Worm (Caenorhabditis elegans): ENCODE data around the gene ZK105.12.

Gene ZK105.12

ce11 chrV:7747987-7748607, 32.2 kb upstream of the ZK105.12 start:
- TF ChIP-seq sea-1 (GFP tag; conservative IDR thresholded peaks at IDR 0.05) (no peak), ama-1 (optimal IDR thresholded peaks at IDR 0.05) (no peak), pes-1 (GFP tag; IDR thresholded peaks at IDR 0.05) (no peak), ets-7 (tag; optimal IDR thresholded peaks at IDR 0.05) (peak; percentile 88)

- TF ChIP-seq ama-1 (optimal IDR thresholded peaks at IDR 0.05) = no peak
- no peak for TF ChIP-seq tra-4 (tag; optimal IDR thresholded peaks at IDR 0.05)
- no peak for TF ChIP-seq aly-1 (tag; optimal IDR thresholded peaks at IDR 0.05)
- no peak for TF ChIP-seq ceh-13 (GFP tag; optimal IDR thresholded peaks at IDR 0.05)
- TF ChIP-seq scrt-1 (GFP tag; IDR thresholded peaks at IDR 0.05) = no peak
- TF ChIP-seq tbx-11 (GFP tag; IDR thresholded peaks at IDR 0.05) = no peak
- no peak for TF ChIP-seq pes-1 (GFP tag; IDR thresholded peaks at IDR 0.05)
- no peak for TF ChIP-seq ets-7 (tag; optimal IDR thresholded peaks at IDR 0.05)
Measured at ce11 chrV:7747132-7747531, 31.2 kb upstream of the ZK105.12 start.

- TF ChIP-seq tbx-11 (GFP tag; IDR thresholded peaks at IDR 0.05) (no peak), tra-4 (tag; optimal IDR thresholded peaks at IDR 0.05) (no peak), ets-7 (tag; optimal IDR thresholded peaks at IDR 0.05) (no peak), pes-1 (GFP tag; IDR thresholded peaks at IDR 0.05) (peak; percentile 27; the same call in 1 of the 2 replicates), hmg-4 (GFP tag; optimal IDR thresholded peaks at IDR 0.05) (peak; percentile 64)
Measured at ce11 chrV:7745903-7746302, 30.0 kb upstream of the ZK105.12 start.

- TF ChIP-seq tbx-11 (GFP tag; IDR thresholded peaks at IDR 0.05) = no peak
- no peak for TF ChIP-seq hnd-1 (tag; optimal IDR thresholded peaks at IDR 0.05)
- TF ChIP-seq ets-7 (tag; optimal IDR thresholded peaks at IDR 0.05) = no peak
- no peak for TF ChIP-seq aly-1 (tag; optimal IDR thresholded peaks at IDR 0.05)
- TF ChIP-seq hmbx-1 (tag; optimal IDR thresholded peaks at IDR 0.05) = no peak
- no peak for TF ChIP-seq ama-1 (optimal IDR thresholded peaks at IDR 0.05)
- no peak for TF ChIP-seq hmg-4 (GFP tag; optimal IDR thresholded peaks at IDR 0.05)
- no peak for TF ChIP-seq ceh-36 (tag; optimal IDR thresholded peaks at IDR 0.05)
- no peak for TF ChIP-seq pes-1 (GFP tag; IDR thresholded peaks at IDR 0.05)
- TF ChIP-seq sea-1 (GFP tag; conservative IDR thresholded peaks at IDR 0.05) = no peak
- TF ChIP-seq scrt-1 (GFP tag; IDR thresholded peaks at IDR 0.05) = no peak
- TF ChIP-seq tra-4 (tag; optimal IDR thresholded peaks at IDR 0.05) = no peak
- TF ChIP-seq tbx-37 (GFP tag; conservative IDR thresholded peaks at IDR 0.05) = no peak
- TF ChIP-seq B0310.2 (tag; optimal IDR thresholded peaks at IDR 0.05) = no peak
- TF ChIP-seq flt-1 (GFP tag; IDR thresholded peaks at IDR 0.05) = no peak
- no peak for TF ChIP-seq ceh-13 (GFP tag; optimal IDR thresholded peaks at IDR 0.05)
- TF ChIP-seq F13C5.2 (tag; optimal IDR thresholded peaks at IDR 0.05) = no peak
Measured at ce11 chrV:7745386-7745785, 29.5 kb upstream of the ZK105.12 start.

ce11 chrV:7744068-7744467, 28.1 kb upstream of the ZK105.12 start:
- TF ChIP-seq ceh-13 (GFP tag; optimal IDR thresholded peaks at IDR 0.05) (no peak), aly-1 (tag; optimal IDR thresholded peaks at IDR 0.05) (no peak), B0310.2 (tag; optimal IDR thresholded peaks at IDR 0.05) (no peak), tra-4 (tag; optimal IDR thresholded peaks at IDR 0.05) (no peak), scrt-1 (GFP tag; IDR thresholded peaks at IDR 0.05) (no peak), tbx-11 (GFP tag; IDR thresholded peaks at IDR 0.05) (no peak), tbx-37 (GFP tag; conservative IDR thresholded peaks at IDR 0.05) (no peak), hmbx-1 (tag; optimal IDR thresholded peaks at IDR 0.05) (no peak), ets-7 (tag; optimal IDR thresholded peaks at IDR 0.05) (no peak), hmg-4 (GFP tag; optimal IDR thresholded peaks at IDR 0.05) (no peak), F13C5.2 (tag; optimal IDR thresholded peaks at IDR 0.05) (no peak), ceh-36 (tag; optimal IDR thresholded peaks at IDR 0.05) (no peak), hnd-1 (tag; optimal IDR thresholded peaks at IDR 0.05) (no peak), ama-1 (optimal IDR thresholded peaks at IDR 0.05) (no peak), flt-1 (GFP tag; IDR thresholded peaks at IDR 0.05) (no peak), pes-1 (GFP tag; IDR thresholded peaks at IDR 0.05) (no peak)

ce11 chrV:7742485-7742959, 26.6 kb upstream of the ZK105.12 start, which contains the start of gene fbxl-5:
TSS of gene fbxl-5 (plus strand) at chrV:7742909.
- no peak for TF ChIP-seq ama-1 (optimal IDR thresholded peaks at IDR 0.05)
- TF ChIP-seq hnd-1 (tag; optimal IDR thresholded peaks at IDR 0.05) = no peak
- no peak for TF ChIP-seq tbx-11 (GFP tag; IDR thresholded peaks at IDR 0.05)
- no peak for TF ChIP-seq tbx-37 (GFP tag; conservative IDR thresholded peaks at IDR 0.05)
- no peak for TF ChIP-seq flt-1 (GFP tag; IDR thresholded peaks at IDR 0.05)
- no peak for TF ChIP-seq ceh-13 (GFP tag; optimal IDR thresholded peaks at IDR 0.05)
- no peak for TF ChIP-seq ceh-36 (tag; optimal IDR thresholded peaks at IDR 0.05)
- no peak for TF ChIP-seq scrt-1 (GFP tag; IDR thresholded peaks at IDR 0.05)
- TF ChIP-seq tra-4 (tag; optimal IDR thresholded peaks at IDR 0.05) = no peak
- no peak for TF ChIP-seq aly-1 (tag; optimal IDR thresholded peaks at IDR 0.05)
- TF ChIP-seq F13C5.2 (tag; optimal IDR thresholded peaks at IDR 0.05) = no peak
- no peak for TF ChIP-seq hmbx-1 (tag; optimal IDR thresholded peaks at IDR 0.05)
- TF ChIP-seq ets-7 (tag; optimal IDR thresholded peaks at IDR 0.05) = no peak
- no peak for TF ChIP-seq hmg-4 (GFP tag; optimal IDR thresholded peaks at IDR 0.05)
- TF ChIP-seq sea-1 (GFP tag; conservative IDR thresholded peaks at IDR 0.05) = no peak
- TF ChIP-seq B0310.2 (tag; optimal IDR thresholded peaks at IDR 0.05) = no peak

ce11 chrV:7741918-7742317, 26.0 kb upstream of the ZK105.12 start:
- no peak for TF ChIP-seq ets-7 (tag; optimal IDR thresholded peaks at IDR 0.05)
- no peak for TF ChIP-seq tra-4 (tag; optimal IDR thresholded peaks at IDR 0.05)

- no peak for TF ChIP-seq tbx-11 (GFP tag; IDR thresholded peaks at IDR 0.05)
Measured at ce11 chrV:7739949-7740348, 24.0 kb upstream of the ZK105.12 start.

All from whole organism, early embryonic.